Fruit fly (Drosophila melanogaster) whole organism: ENCODE results near the gene CG9154.

ENCODE experiments used
- CG8478 ChIP-seq: fragments of >200 bp; optimal IDR thresholded peaks from 2 replicates; lab custom pipeline; 2018; ENCODE audit warnings: inconsistent platforms
- Dll ChIP-seq: fragments of >200 bp; optimal IDR thresholded peaks from 2 replicates; lab custom pipeline; 2017
- EcR ChIP-seq, 2 experiments: fragments of >200 bp; optimal IDR thresholded peaks; 2 replicates each; lab custom pipeline; 2017; ENCODE audit warnings: missing biosample characterization in 2 of 2, missing genetic modification characterization in 2 of 2, missing genetic modification reagents in 2 of 2
- pan ChIP-seq: fragments of >200 bp; optimal IDR thresholded peaks from 2 replicates; lab custom pipeline; 2017
- usp ChIP-seq: fragments of >200 bp; optimal IDR thresholded peaks from 2 replicates; lab custom pipeline; 2017; ENCODE audit warnings: missing biosample characterization, missing genetic modification characterization, mixed read lengths

dm6 chr2L:6118212-6118611 lies 47.7 kb upstream of the CG9154 start, which contains the start of gene CG31642:
- no peak for TF ChIP-seq pan (lab: Kevin White, UChicago)
- TF ChIP-seq CG8478 (lab: Kevin White, UChicago), result no peak
- TF ChIP-seq usp, result no peak
- no peak for TF ChIP-seq EcR (GFP tag; optimal IDR thresholded peaks at IDR 0.05; lab: Kevin White, UChicago)
- no peak for TF ChIP-seq Dll (lab: Kevin White, UChicago)
